Fruit fly (Drosophila melanogaster) whole organism, embryonic: Measurements from ENCODE around the gene CG9117.

Experiments used
- Aef1 ChIP-seq: fragments of 200-800 bp; sonication (Bioruptor generic); IDR thresholded peaks from 3 replicates; pipeline ENCODE4 v1.3.6; 2022; ENCODE audit warnings: missing biosample characterization, missing genetic modification characterization
- B-H2 ChIP-seq: fragments of 200-800 bp; sonication (Bioruptor generic); optimal IDR thresholded peaks from 2 replicates; lab custom pipeline; 2018; ENCODE audit warnings: missing biosample characterization, mild to moderate bottlenecking, missing genetic modification characterization
- BtbVII ChIP-seq: fragments of 200-800 bp; sonication (Bioruptor generic); optimal IDR thresholded peaks from 3 replicates; lab custom pipeline; 2017; ENCODE audit warnings: missing biosample characterization, mild to moderate bottlenecking, missing genetic modification characterization
- C15 ChIP-seq: fragments of 200-800 bp; sonication (Bioruptor generic); IDR thresholded peaks from 3 replicates; pipeline ENCODE4 v1.3.6; 2022; ENCODE audit warnings: missing biosample characterization, missing genetic modification characterization
- CG11093 ChIP-seq: fragments of 200-800 bp; sonication (Bioruptor generic); IDR thresholded peaks from 3 replicates; pipeline ENCODE4 v1.3.6; 2022; ENCODE audit warnings: missing biosample characterization, missing genetic modification characterization
- CG11504 ChIP-seq: fragments of 200-800 bp; sonication (Bioruptor generic); optimal IDR thresholded peaks from 3 replicates; lab custom pipeline; 2019; ENCODE audit warnings: missing biosample characterization, mild to moderate bottlenecking, missing genetic modification characterization, moderate library complexity
- CG11695 ChIP-seq: fragments of 200-800 bp; sonication (Bioruptor generic); IDR thresholded peaks from 3 replicates; pipeline ENCODE4 v1.3.6; 2022; ENCODE audit warnings: missing biosample characterization, missing genetic modification characterization
- CG13287 ChIP-seq: fragments of 200-800 bp; sonication (Bioruptor generic); IDR thresholded peaks from 2 replicates; pipeline ENCODE4 v1.3.6; 2022; ENCODE audit warnings: missing biosample characterization, missing genetic modification characterization; ENCODE audit not compliant: partially characterized antibody
- CG15601 ChIP-seq: fragments of 200-800 bp; sonication (Bioruptor generic); optimal IDR thresholded peaks from 3 replicates; lab custom pipeline; 2019; ENCODE audit warnings: missing biosample characterization, mild to moderate bottlenecking, missing genetic modification characterization, moderate library complexity
- CG15696 ChIP-seq: fragments of 200-800 bp; sonication (Bioruptor generic); optimal IDR thresholded peaks from 2 replicates; lab custom pipeline; 2019; ENCODE audit warnings: missing biosample characterization, mild to moderate bottlenecking, missing genetic modification characterization, moderate library complexity
- CG1603 ChIP-seq: fragments of 200-800 bp; sonication (Bioruptor generic); optimal IDR thresholded peaks from 2 replicates; lab custom pipeline; 2019; ENCODE audit warnings: missing biosample characterization, mild to moderate bottlenecking, missing genetic modification characterization, moderate library complexity
- CG16779 ChIP-seq: fragments of 200-800 bp; sonication (Bioruptor generic); IDR thresholded peaks from 2 replicates; pipeline ENCODE4 v1.3.6; 2022; ENCODE audit warnings: missing biosample characterization, missing genetic modification characterization
- CG2712 ChIP-seq: fragments of 200-800 bp; optimal IDR thresholded peaks from 3 replicates; lab custom pipeline; 2019; ENCODE audit warnings: missing biosample characterization, mild to moderate bottlenecking, missing genetic modification characterization, moderate library complexity
- CG31441 ChIP-seq: fragments of 200-800 bp; sonication (Bioruptor generic); IDR thresholded peaks from 2 replicates; pipeline ENCODE4 v1.3.6; 2022; ENCODE audit warnings: missing biosample characterization, missing genetic modification characterization
- CG32532 ChIP-seq: fragments of 200-800 bp; sonication (Bioruptor generic); IDR thresholded peaks from 2 replicates; pipeline ENCODE4 v1.3.6; 2022; ENCODE audit warnings: missing biosample characterization, missing genetic modification characterization
- CG4424 ChIP-seq: fragments of 200-800 bp; sonication (Bioruptor generic); optimal IDR thresholded peaks from 3 replicates; lab custom pipeline; 2016; ENCODE audit warnings: missing biosample characterization, missing genetic modification characterization
- CG6272 ChIP-seq: fragments of 200-800 bp; sonication (Bioruptor generic); IDR thresholded peaks from 2 replicates; pipeline ENCODE4 v1.3.6; 2022; ENCODE audit warnings: missing biosample characterization, missing genetic modification characterization
- CG6689 ChIP-seq: fragments of 200-800 bp; sonication (Bioruptor generic); IDR thresholded peaks from 2 replicates; pipeline ENCODE4 v1.3.6; 2022; ENCODE audit warnings: missing biosample characterization, missing genetic modification characterization
- CG7745 ChIP-seq: fragments of 200-800 bp; sonication (Bioruptor generic); optimal IDR thresholded peaks from 2 replicates; lab custom pipeline; 2018; ENCODE audit warnings: missing biosample characterization, mild to moderate bottlenecking, missing genetic modification characterization, moderate library complexity
- CG7786 ChIP-seq: fragments of 200-800 bp; sonication (Bioruptor generic); optimal IDR thresholded peaks from 2 replicates; lab custom pipeline; 2016; ENCODE audit warnings: missing biosample characterization, missing genetic modification characterization
- CG7928 ChIP-seq: fragments of 200-800 bp; sonication (Bioruptor generic); optimal IDR thresholded peaks from 2 replicates; lab custom pipeline; 2017; ENCODE audit warnings: missing biosample characterization, mild to moderate bottlenecking, missing genetic modification characterization
- Chrac-16 ChIP-seq: fragments of 200-800 bp; sonication (Bioruptor generic); optimal IDR thresholded peaks from 3 replicates; lab custom pipeline; 2016; ENCODE audit warnings: missing biosample characterization, missing genetic modification characterization
- Dip3 ChIP-seq: fragments of 200-800 bp; sonication (Bioruptor generic); optimal IDR thresholded peaks from 3 replicates; lab custom pipeline; 2016; ENCODE audit warnings: missing biosample characterization, missing genetic modification characterization
- Doc2 ChIP-seq: fragments of 200-800 bp; sonication (Bioruptor generic); IDR thresholded peaks from 2 replicates; pipeline ENCODE4 v1.3.6; 2022; ENCODE audit warnings: missing biosample characterization, missing genetic modification characterization
- Dp ChIP-seq: fragments of 200-800 bp; sonication (Bioruptor generic); optimal IDR thresholded peaks from 2 replicates; lab custom pipeline; 2018; ENCODE audit warnings: missing biosample characterization, mild to moderate bottlenecking, missing genetic modification characterization, moderate library complexity
- E2f1 ChIP-seq: fragments of 200-800 bp; sonication (Bioruptor generic); IDR thresholded peaks from 2 replicates; pipeline ENCODE4 v1.3.6; 2022; ENCODE audit warnings: missing biosample characterization, missing genetic modification characterization
- Gsc ChIP-seq: fragments of 200-800 bp; sonication (Bioruptor generic); IDR thresholded peaks from 2 replicates; pipeline ENCODE4 v1.3.6; 2022; ENCODE audit warnings: missing biosample characterization, missing genetic modification characterization
- H15 ChIP-seq: fragments of 200-800 bp; sonication (Bioruptor generic); IDR thresholded peaks from 3 replicates; pipeline ENCODE4 v1.3.6; 2022; ENCODE audit warnings: missing biosample characterization, missing genetic modification characterization
- Hr39 ChIP-seq: fragments of >200 bp; optimal IDR thresholded peaks from 2 replicates; lab custom pipeline; 2017
- MTF-1 ChIP-seq: fragments of 200-800 bp; sonication (Bioruptor generic); optimal IDR thresholded peaks from 2 replicates; lab custom pipeline; 2018; ENCODE audit warnings: missing biosample characterization, mild to moderate bottlenecking, missing genetic modification characterization, borderline replicate concordance
- Myb ChIP-seq: fragments of 200-800 bp; sonication (Bioruptor generic); optimal IDR thresholded peaks from 2 replicates; lab custom pipeline; 2016; ENCODE audit warnings: missing biosample characterization, missing genetic modification characterization
- Nf-YC ChIP-seq: fragments of 200-800 bp; optimal IDR thresholded peaks from 3 replicates; lab custom pipeline; 2019; ENCODE audit warnings: missing biosample characterization, mild to moderate bottlenecking, missing genetic modification characterization, moderate library complexity
- Poxn ChIP-seq: fragments of 200-800 bp; sonication (Bioruptor generic); IDR thresholded peaks from 2 replicates; pipeline ENCODE4 v1.3.6; 2022; ENCODE audit warnings: missing biosample characterization, missing genetic modification characterization
- Sry-β ChIP-seq: fragments of 200-800 bp; sonication (Bioruptor generic); optimal IDR thresholded peaks from 2 replicates; lab custom pipeline; 2018; ENCODE audit warnings: missing biosample characterization, mild to moderate bottlenecking, missing genetic modification characterization, moderate library complexity
- TFAM ChIP-seq: fragments of 200-800 bp; sonication (Bioruptor generic); optimal IDR thresholded peaks from 2 replicates; lab custom pipeline; 2017; ENCODE audit warnings: missing biosample characterization, missing genetic modification characterization, inconsistent platforms
- ac ChIP-seq: fragments of 200-800 bp; sonication (Bioruptor generic); optimal IDR thresholded peaks from 3 replicates; lab custom pipeline; 2017; ENCODE audit warnings: missing biosample characterization, mild to moderate bottlenecking, missing genetic modification characterization
- caup ChIP-seq: fragments of 200-800 bp; sonication (Bioruptor generic); optimal IDR thresholded peaks from 3 replicates; lab custom pipeline; 2017; ENCODE audit warnings: missing biosample characterization, mild to moderate bottlenecking, missing genetic modification characterization, moderate library complexity; ENCODE audit not compliant: severe bottlenecking
- chif ChIP-seq, 2 experiments: fragments of 200-800 bp; sonication (Bioruptor generic); optimal IDR thresholded peaks; 3 replicates each; lab custom pipeline; 2016; ENCODE audit warnings: missing biosample characterization in 2 of 2, missing genetic modification characterization in 2 of 2
- chm ChIP-seq: fragments of 200-800 bp; sonication (Bioruptor generic); IDR thresholded peaks from 2 replicates; pipeline ENCODE4 v1.3.6; 2022; ENCODE audit warnings: missing biosample characterization, missing genetic modification characterization
- dimm ChIP-seq: fragments of 200-800 bp; sonication (Bioruptor generic); IDR thresholded peaks from 2 replicates; pipeline ENCODE4 v1.3.6; 2022; ENCODE audit warnings: missing biosample characterization, missing genetic modification characterization
- dpn ChIP-seq, 2 experiments: fragments of 200-800 bp; sonication (Bioruptor generic); optimal IDR thresholded peaks; 3 replicates each; lab custom pipeline; 2016; ENCODE audit warnings: missing biosample characterization in 2 of 2, missing genetic modification characterization in 2 of 2
- gcm ChIP-seq: fragments of 200-800 bp; sonication (Bioruptor generic); optimal IDR thresholded peaks from 2 replicates; lab custom pipeline; 2019; ENCODE audit warnings: missing biosample characterization, mild to moderate bottlenecking, missing genetic modification characterization, moderate library complexity
- gcm2 ChIP-seq: fragments of 200-800 bp; sonication (Bioruptor generic); optimal IDR thresholded peaks from 2 replicates; lab custom pipeline; 2016; ENCODE audit warnings: missing biosample characterization, missing genetic modification characterization
- jigr1 ChIP-seq: fragments of 200-800 bp; sonication (Bioruptor generic); IDR thresholded peaks from 3 replicates; pipeline ENCODE4 v1.3.6; 2022; ENCODE audit warnings: missing biosample characterization, missing genetic modification characterization
- oc ChIP-seq: fragments of 200-800 bp; sonication (Bioruptor generic); optimal IDR thresholded peaks from 2 replicates; lab custom pipeline; 2018; ENCODE audit warnings: missing biosample characterization, mild to moderate bottlenecking, missing genetic modification characterization, moderate library complexity
- otp ChIP-seq: fragments of 200-800 bp; sonication (Bioruptor generic); IDR thresholded peaks from 3 replicates; pipeline ENCODE4, ENCODE4 v1.3.6; 2022; ENCODE audit warnings: missing biosample characterization, missing genetic modification characterization
- prd ChIP-seq, 3 experiments: fragments of >200 bp in 2 of 3; fragments of 200-800 bp in 1 of 3; sonication (Bioruptor generic) in 1 of 3; optimal IDR thresholded peaks in 2 of 3; IDR thresholded peaks in 1 of 3; 2 replicates in 2 of 3; 3 replicates in 1 of 3; pipeline versions ENCODE4 v1.3.6 to Lab custom; 2017 to 2022; ENCODE audit warnings: missing biosample characterization in 1 of 3, missing genetic modification characterization in 1 of 3
- pros ChIP-seq: fragments of 200-800 bp; sonication (Bioruptor generic); optimal IDR thresholded peaks from 3 replicates; lab custom pipeline; 2019; ENCODE audit warnings: missing biosample characterization, mild to moderate bottlenecking, missing genetic modification characterization, moderate library complexity
- pum ChIP-seq: fragments of 200-800 bp; sonication (Bioruptor generic); optimal IDR thresholded peaks from 2 replicates; lab custom pipeline; 2016; ENCODE audit warnings: missing biosample characterization, missing genetic modification characterization
- zfh2 ChIP-seq: fragments of 200-800 bp; sonication (Bioruptor generic); optimal IDR thresholded peaks from 2 replicates; lab custom pipeline; 2016; ENCODE audit warnings: missing biosample characterization, missing genetic modification characterization

Gene CG9117

dm6 chr2L:6070656-6071231 lies 33.0 kb upstream of the CG9117 start, which contains the start of the genes CG9154 and Kr-h2 (continued):
- TF ChIP-seq CG2712 (tag; lab: Kevin White, UChicago) (peak; percentile 50), C15 (GFP tag; lab: Robert Waterston, UW) (no peak), BtbVII (GFP tag; lab: Kevin White, UChicago) (no peak), CG7745 (tag; lab: Kevin White, UChicago) (no peak), CG15696 (tag; lab: Kevin White, UChicago) (peak; percentile 13), CG31441 (GFP tag; lab: Robert Waterston, UW) (peak; percentile 43; the same call in 1 of the 2 replicates), CG11695 (GFP tag; lab: Robert Waterston, UW) (no peak), B-H2 (GFP tag; lab: Kevin White, UChicago) (peak; percentile 48), CG11504 (peak; percentile 39), CG15601 (tag; lab: Kevin White, UChicago) (peak; percentile 48), TFAM (GFP tag; lab: Kevin White, UChicago) (no peak), E2f1 (GFP tag; lab: Robert Waterston, UW) (0 out of 2 replicates have a peak, but pooled peaks have one; percentile 11), dimm (GFP tag; lab: Robert Waterston, UW) (no peak), jigr1 (GFP tag; lab: Robert Waterston, UW) (peak; percentile 54; the same call in 1 of the 3 replicates), otp (GFP tag; lab: Robert Waterston, UW) (no peak), pum (peak; percentile 15), Myb (GFP tag; lab: Kevin White, UChicago) (peak; percentile 87), CG4424 (GFP tag; lab: Kevin White, UChicago) (peak; percentile 23), Nf-YC (tag; lab: Kevin White, UChicago) (peak; percentile 59), CG16779 (GFP tag; lab: Robert Waterston, UW) (no peak), Doc2 (no peak), Dip3 (peak; percentile 7), ac (GFP tag; lab: Kevin White, UChicago) (no peak), CG7928 (GFP tag; lab: Kevin White, UChicago) (peak; percentile 75), CG13287 (GFP tag; lab: Robert Waterston, UW) (peak; percentile 64), prd (optimal IDR thresholded peaks at IDR 0.05; lab: Kevin White, UChicago) (no peak), prd (GFP tag; IDR thresholded peaks at IDR 0.05; lab: Robert Waterston, UW) (peak; percentile 44), CG32532 (GFP tag; lab: Robert Waterston, UW) (peak; percentile 54; the same call in 1 of the 2 replicates), CG7786 (GFP tag; lab: Kevin White, UChicago) (no peak), Chrac-16 (peak; percentile 3), Gsc (GFP tag; lab: Robert Waterston, UW) (no peak), gcm2 (GFP tag; lab: Kevin White, UChicago) (no peak), chm (GFP tag; lab: Robert Waterston, UW) (no peak), CG11093 (GFP tag; lab: Robert Waterston, UW) (no peak), dpn (GFP tag; optimal IDR thresholded peaks at IDR 0.05; lab: Kevin White, UChicago) (peak in 1 of 2 experiments; percentile 18), Poxn (GFP tag; lab: Robert Waterston, UW) (no peak), Aef1 (no peak), CG1603 (peak; percentile 56), zfh2 (GFP tag; lab: Kevin White, UChicago) (peak; percentile 53), MTF-1 (no peak), Dp (GFP tag; lab: Kevin White, UChicago) (peak; percentile 84), pros (GFP tag; lab: Kevin White, UChicago) (no peak), CG6689 (GFP tag; lab: Robert Waterston, UW) (no peak), oc (tag; lab: Kevin White, UChicago) (no peak), Sry-β (GFP tag; lab: Kevin White, UChicago) (peak; percentile 28), H15 (no peak), Hr39 (no peak), caup (GFP tag; lab: Kevin White, UChicago) (no peak), gcm (no peak), CG6272 (no peak), chif (GFP tag; optimal IDR thresholded peaks at IDR 0.05; lab: Kevin White, UChicago) (no peak)
